Fruit fly (Drosophila melanogaster) whole organism, embryonic: ENCODE data around the gene slf.

Experiments used
- Atf6 ChIP-seq: fragments of 200-800 bp; sonication (Bioruptor generic); IDR thresholded peaks from 2 replicates; pipeline ENCODE4 v1.3.6; 2022; ENCODE audit warnings: missing biosample characterization, missing genetic modification characterization
- C15 ChIP-seq: fragments of 200-800 bp; sonication (Bioruptor generic); IDR thresholded peaks from 3 replicates; pipeline ENCODE4 v1.3.6; 2022; ENCODE audit warnings: missing biosample characterization, missing genetic modification characterization
- CG10267 ChIP-seq: fragments of 200-800 bp; sonication (Bioruptor generic); optimal IDR thresholded peaks from 2 replicates; lab custom pipeline; 2018; ENCODE audit warnings: missing biosample characterization, mild to moderate bottlenecking, missing genetic modification characterization, moderate library complexity
- CG10366 ChIP-seq: fragments of 200-800 bp; sonication (Bioruptor generic); IDR thresholded peaks from 2 replicates; pipeline ENCODE4 v1.3.6; 2022; ENCODE audit warnings: missing biosample characterization, missing genetic modification characterization
- CG10462 ChIP-seq: fragments of 200-800 bp; sonication (Bioruptor generic); optimal IDR thresholded peaks from 2 replicates; lab custom pipeline; 2016; ENCODE audit warnings: missing biosample characterization, missing genetic modification characterization
- CG11085 ChIP-seq: fragments of 200-800 bp; sonication (Bioruptor generic); IDR thresholded peaks from 2 replicates; pipeline ENCODE4 v1.3.6; 2022; ENCODE audit warnings: missing biosample characterization, missing genetic modification characterization
- CG1529 ChIP-seq: fragments of 200-800 bp; sonication (Bioruptor generic); optimal IDR thresholded peaks from 3 replicates; lab custom pipeline; 2018; ENCODE audit warnings: missing biosample characterization, missing genetic modification characterization
- CG17328 ChIP-seq: fragments of 200-800 bp; sonication (Bioruptor generic); IDR thresholded peaks from 2 replicates; pipeline ENCODE4 v1.3.6; 2022; ENCODE audit warnings: missing biosample characterization, missing genetic modification characterization
- CG17361 ChIP-seq: fragments of 200-800 bp; sonication (Bioruptor generic); IDR thresholded peaks from 3 replicates; pipeline ENCODE4 v1.3.6; 2022; ENCODE audit warnings: missing biosample characterization, missing genetic modification characterization
- CG18619 ChIP-seq: fragments of 200-800 bp; sonication (Bioruptor generic); optimal IDR thresholded peaks from 3 replicates; lab custom pipeline; 2017; ENCODE audit warnings: missing biosample characterization, mild to moderate bottlenecking, missing genetic modification characterization
- CG2120 ChIP-seq: fragments of 200-800 bp; sonication (Bioruptor generic); optimal IDR thresholded peaks from 3 replicates; lab custom pipeline; 2016; ENCODE audit warnings: missing biosample characterization, missing genetic modification characterization
- CG2129 ChIP-seq: fragments of 200-800 bp; sonication (Bioruptor generic); IDR thresholded peaks from 2 replicates; pipeline ENCODE4 v1.3.6; 2022; ENCODE audit warnings: missing biosample characterization, missing genetic modification characterization; ENCODE audit not compliant: partially characterized antibody
- CG3163 ChIP-seq: fragments of 200-800 bp; sonication (Bioruptor generic); optimal IDR thresholded peaks from 3 replicates; lab custom pipeline; 2016; ENCODE audit warnings: missing biosample characterization, missing genetic modification characterization
- CG3726 ChIP-seq: fragments of 200-800 bp; sonication (Bioruptor generic); IDR thresholded peaks from 3 replicates; pipeline ENCODE4, ENCODE4 v1.3.6; 2022; ENCODE audit warnings: missing biosample characterization, missing genetic modification characterization
- CG4730 ChIP-seq: fragments of 200-800 bp; sonication (Bioruptor generic); IDR thresholded peaks from 2 replicates; pipeline ENCODE4 v1.3.6; 2022; ENCODE audit warnings: missing biosample characterization, missing genetic modification characterization
- CG4854 ChIP-seq: fragments of 200-800 bp; sonication (Bioruptor generic); optimal IDR thresholded peaks from 2 replicates; lab custom pipeline; 2016; ENCODE audit warnings: missing biosample characterization, missing genetic modification characterization, inconsistent platforms
- CG6175 ChIP-seq: fragments of 200-800 bp; sonication (Bioruptor generic); IDR thresholded peaks from 3 replicates; pipeline ENCODE4 v1.3.6; 2022; ENCODE audit warnings: missing biosample characterization, missing genetic modification characterization
- CG6654 ChIP-seq: fragments of 200-800 bp; sonication (Bioruptor generic); optimal IDR thresholded peaks from 2 replicates; lab custom pipeline; 2017; ENCODE audit warnings: missing biosample characterization, mild to moderate bottlenecking, missing genetic modification characterization
- CG6683 ChIP-seq: fragments of 200-800 bp; sonication (Bioruptor generic); optimal IDR thresholded peaks from 2 replicates; lab custom pipeline; 2017; ENCODE audit warnings: missing biosample characterization, mild to moderate bottlenecking, missing genetic modification characterization, missing genetic modification reagents
- CG6854 ChIP-seq: fragments of 200-800 bp; sonication (Bioruptor generic); optimal IDR thresholded peaks from 3 replicates; lab custom pipeline; 2017; ENCODE audit warnings: missing biosample characterization, mild to moderate bottlenecking, missing genetic modification characterization
- CG8765 ChIP-seq: fragments of 200-800 bp; sonication (Bioruptor generic); IDR thresholded peaks from 2 replicates; pipeline ENCODE4 v1.3.6; 2022; ENCODE audit warnings: missing biosample characterization, missing genetic modification characterization
- CG9609 ChIP-seq: fragments of 200-800 bp; sonication (Bioruptor generic); optimal IDR thresholded peaks from 3 replicates; lab custom pipeline; 2016; ENCODE audit warnings: missing biosample characterization, missing genetic modification characterization
- CrebB ChIP-seq: fragments of 200-800 bp; sonication (Bioruptor generic); optimal IDR thresholded peaks from 3 replicates; lab custom pipeline; 2018; ENCODE audit warnings: missing biosample characterization, mild to moderate bottlenecking, missing genetic modification characterization
- Dfd ChIP-seq, 2 experiments: fragments of >200 bp; optimal IDR thresholded peaks; 2 replicates each; lab custom pipeline; 2017; ENCODE audit warnings: missing biosample characterization in 2 of 2, missing genetic modification characterization in 2 of 2
- Dip2 ChIP-seq: fragments of 200-800 bp; sonication (Bioruptor generic); IDR thresholded peaks from 2 replicates; pipeline ENCODE4 v1.3.6; 2022; ENCODE audit warnings: missing biosample characterization, missing genetic modification characterization
- E2f1 ChIP-seq: fragments of 200-800 bp; sonication (Bioruptor generic); IDR thresholded peaks from 2 replicates; pipeline ENCODE4 v1.3.6; 2022; ENCODE audit warnings: missing biosample characterization, missing genetic modification characterization
- Ets97D ChIP-seq: fragments of 200-800 bp; sonication (Bioruptor generic); optimal IDR thresholded peaks from 3 replicates; lab custom pipeline; 2016; ENCODE audit warnings: missing biosample characterization, missing genetic modification characterization
- Hr78 ChIP-seq, 2 experiments: fragments of 200-800 bp in 1 of 2; fragments of >200 bp in 1 of 2; sonication (Bioruptor generic) in 1 of 2; optimal IDR thresholded peaks; 2 replicates each; lab custom pipeline; 2017 to 2019; ENCODE audit warnings: missing biosample characterization in 2 of 2, missing genetic modification characterization in 2 of 2, mild to moderate bottlenecking in 1 of 2, moderate library complexity in 1 of 2
- Oaz ChIP-seq: fragments of 200-800 bp; sonication (Bioruptor generic); IDR thresholded peaks from 2 replicates; pipeline ENCODE4 v1.3.6; 2022; ENCODE audit warnings: missing biosample characterization, missing genetic modification characterization
- Six4 ChIP-seq: fragments of 200-800 bp; sonication (Bioruptor generic); optimal IDR thresholded peaks from 2 replicates; lab custom pipeline; 2016; ENCODE audit warnings: missing biosample characterization, missing genetic modification characterization
- Sox102F ChIP-seq: fragments of 200-800 bp; sonication (Bioruptor generic); optimal IDR thresholded peaks from 2 replicates; lab custom pipeline; 2018; ENCODE audit warnings: missing biosample characterization, mild to moderate bottlenecking, missing genetic modification characterization, moderate library complexity
- YL-1 ChIP-seq: fragments of 200-800 bp; sonication (Bioruptor generic); optimal IDR thresholded peaks from 3 replicates; lab custom pipeline; 2017; ENCODE audit warnings: missing biosample characterization, mild to moderate bottlenecking, missing genetic modification characterization
- ase ChIP-seq: fragments of 200-800 bp; sonication (Bioruptor generic); IDR thresholded peaks from 3 replicates; pipeline ENCODE4 v1.3.6; 2022; ENCODE audit warnings: missing biosample characterization, missing genetic modification characterization
- bbx ChIP-seq: fragments of 200-800 bp; sonication (Bioruptor generic); IDR thresholded peaks from 2 replicates; pipeline ENCODE4 v1.3.6; 2022; ENCODE audit warnings: missing biosample characterization, missing genetic modification characterization; ENCODE audit not compliant: partially characterized antibody
- btn ChIP-seq: fragments of 200-800 bp; sonication (Bioruptor generic); optimal IDR thresholded peaks from 2 replicates; lab custom pipeline; 2016; ENCODE audit warnings: missing biosample characterization, missing genetic modification characterization
- caup ChIP-seq: fragments of 200-800 bp; sonication (Bioruptor generic); optimal IDR thresholded peaks from 3 replicates; lab custom pipeline; 2017; ENCODE audit warnings: missing biosample characterization, mild to moderate bottlenecking, missing genetic modification characterization, moderate library complexity; ENCODE audit not compliant: severe bottlenecking
- dimm ChIP-seq: fragments of 200-800 bp; sonication (Bioruptor generic); IDR thresholded peaks from 2 replicates; pipeline ENCODE4 v1.3.6; 2022; ENCODE audit warnings: missing biosample characterization, missing genetic modification characterization
- hth ChIP-seq: fragments of >200 bp; optimal IDR thresholded peaks from 2 replicates; lab custom pipeline; 2017; ENCODE audit warnings: inconsistent platforms
- insv ChIP-seq, 2 experiments: fragments of 200-800 bp; sonication (Bioruptor generic); optimal IDR thresholded peaks; 3 replicates each; lab custom pipeline; 2016 to 2018; ENCODE audit warnings: missing biosample characterization in 2 of 2, missing genetic modification characterization in 2 of 2
- maf-S ChIP-seq: fragments of 200-800 bp; sonication (Bioruptor generic); optimal IDR thresholded peaks from 2 replicates; lab custom pipeline; 2016; ENCODE audit warnings: missing biosample characterization, missing genetic modification characterization
- odd ChIP-seq: fragments of 200-800 bp; sonication (Bioruptor generic); optimal IDR thresholded peaks from 2 replicates; lab custom pipeline; 2017; ENCODE audit warnings: missing biosample characterization, mild to moderate bottlenecking, missing genetic modification characterization
- pzg ChIP-seq: fragments of 200-800 bp; sonication (Bioruptor generic); optimal IDR thresholded peaks from 3 replicates; lab custom pipeline; 2018; ENCODE audit warnings: missing biosample characterization, mild to moderate bottlenecking, missing genetic modification characterization, moderate library complexity
- row ChIP-seq: fragments of 200-800 bp; sonication (Bioruptor generic); IDR thresholded peaks from 3 replicates; pipeline ENCODE4 v1.3.6; 2022; ENCODE audit warnings: missing biosample characterization, missing genetic modification characterization
- sc ChIP-seq, 3 experiments: fragments of >200 bp in 2 of 3; fragments of 200-800 bp in 1 of 3; sonication (Bioruptor generic) in 1 of 3; optimal IDR thresholded peaks; 2 replicates in 2 of 3; 3 replicates in 1 of 3; lab custom pipeline; 2017; ENCODE audit warnings: mild to moderate bottlenecking in 1 of 3, missing biosample characterization in 1 of 3, missing genetic modification characterization in 1 of 3, missing genetic modification reagents in 1 of 3
- shn ChIP-seq: fragments of 200-800 bp; sonication (Bioruptor generic); optimal IDR thresholded peaks from 3 replicates; lab custom pipeline; 2016; ENCODE audit warnings: missing biosample characterization, missing genetic modification characterization
- slou ChIP-seq: fragments of 200-800 bp; sonication (Bioruptor generic); optimal IDR thresholded peaks from 3 replicates; lab custom pipeline; 2016; ENCODE audit warnings: missing biosample characterization, missing genetic modification characterization
- so ChIP-seq: fragments of 200-800 bp; sonication (Bioruptor generic); IDR thresholded peaks from 3 replicates; pipeline ENCODE4 v1.3.6; 2022; ENCODE audit warnings: missing biosample characterization, missing genetic modification characterization
- usp ChIP-seq: fragments of >200 bp; optimal IDR thresholded peaks from 2 replicates; lab custom pipeline; 2017; ENCODE audit warnings: missing biosample characterization, missing genetic modification characterization
- zen ChIP-seq: fragments of 200-800 bp; sonication (Bioruptor generic); optimal IDR thresholded peaks from 3 replicates; lab custom pipeline; 2018; ENCODE audit warnings: missing biosample characterization, mild to moderate bottlenecking, missing genetic modification characterization, moderate library complexity

Gene slf

dm6 chr2L:4820448-4821318 lies 19.0 kb upstream of the slf start (continued):
- TF ChIP-seq CG10366 (GFP tag; lab: Robert Waterston, UW) (peak; percentile 18; the same call in 1 of the 2 replicates), Dfd (GFP tag; optimal IDR thresholded peaks at IDR 0.05; lab: Kevin White, UChicago) (no peak), Dip2 (GFP tag; lab: Robert Waterston, UW) (no peak), odd (GFP tag; lab: Kevin White, UChicago) (no peak), maf-S (no peak), CG10267 (tag; lab: Kevin White, UChicago) (peak; percentile 67), usp (GFP tag; lab: Kevin White, UChicago) (no peak), CG3726 (GFP tag; lab: Robert Waterston, UW) (no peak), row (GFP tag; lab: Robert Waterston, UW) (peak; percentile 75; the same call in 2 of the 3 replicates), insv (GFP tag; optimal IDR thresholded peaks at IDR 0.05; lab: Kevin White, UChicago) (peak in 1 of 2 experiments; percentile 5), CG2120 (GFP tag; lab: Kevin White, UChicago) (peak; percentile 66), YL-1 (GFP tag; lab: Kevin White, UChicago) (no peak), CG9609 (GFP tag; lab: Kevin White, UChicago) (no peak), CG3163 (GFP tag; lab: Kevin White, UChicago) (no peak), CG4854 (GFP tag; lab: Kevin White, UChicago) (no peak), Ets97D (GFP tag; lab: Kevin White, UChicago) (no peak), pzg (GFP tag; lab: Kevin White, UChicago) (no peak), dimm (GFP tag; lab: Robert Waterston, UW) (no peak), CG11085 (GFP tag; lab: Robert Waterston, UW) (no peak), E2f1 (GFP tag; lab: Robert Waterston, UW) (peak; percentile 44), CG8765 (GFP tag; lab: Robert Waterston, UW) (no peak), CG1529 (GFP tag; lab: Kevin White, UChicago) (no peak), CG10462 (GFP tag; lab: Kevin White, UChicago) (no peak), bbx (GFP tag; lab: Robert Waterston, UW) (no peak), Atf6 (GFP tag; lab: Robert Waterston, UW) (no peak), CG6854 (GFP tag; lab: Kevin White, UChicago) (no peak), ase (no peak; the same call in 2 of the 3 replicates), zen (tag; lab: Kevin White, UChicago) (peak; percentile 79), CG4730 (no peak), CG17361 (GFP tag; lab: Robert Waterston, UW) (no peak; the same call in 2 of the 3 replicates), CG2129 (no peak), caup (GFP tag; lab: Kevin White, UChicago) (peak; percentile 13), C15 (GFP tag; lab: Robert Waterston, UW) (no peak), CrebB (tag; lab: Kevin White, UChicago) (no peak), btn (GFP tag; lab: Kevin White, UChicago) (no peak), Sox102F (GFP tag; lab: Kevin White, UChicago) (peak; percentile 52), CG18619 (peak; percentile 66), so (GFP tag; lab: Robert Waterston, UW) (no peak; the same call in 2 of the 3 replicates), sc (optimal IDR thresholded peaks at IDR 0.05; lab: Kevin White, UChicago) (no peak), sc (GFP tag; optimal IDR thresholded peaks at IDR 0.05; lab: Kevin White, UChicago) (peak; percentile 70), hth (lab: Kevin White, UChicago) (no peak), CG6683 (GFP tag; lab: Kevin White, UChicago) (no peak), Hr78 (GFP tag; optimal IDR thresholded peaks at IDR 0.05; lab: Kevin White, UChicago) (peak in 1 of 2 experiments; percentile 21), CG6175 (GFP tag; lab: Robert Waterston, UW) (no peak), Six4 (peak; percentile 49), CG6654 (GFP tag; lab: Kevin White, UChicago) (peak; percentile 19), shn (GFP tag; lab: Kevin White, UChicago) (no peak), slou (GFP tag; lab: Kevin White, UChicago) (peak; percentile 19), CG17328 (GFP tag; lab: Robert Waterston, UW) (peak; percentile 42), Oaz (GFP tag; lab: Robert Waterston, UW) (peak; percentile 12; the same call in 1 of the 2 replicates)
